Worm (Caenorhabditis elegans): Measurements from ENCODE around the gene ras-2.

ce11 chrIII:4695057-4695456 is 44.8 kb downstream of the ras-2 start, which contains the start of gene T04A8.7:
- no peak for TF ChIP-seq rnt-1 (tag; optimal IDR thresholded peaks at IDR 0.05)
- no peak for TF ChIP-seq che-1 (tag; optimal IDR thresholded peaks at IDR 0.05)
- TF ChIP-seq ceh-48 (tag; optimal IDR thresholded peaks at IDR 0.05): no peak
- TF ChIP-seq ceh-34 (tag; optimal IDR thresholded peaks at IDR 0.05): no peak
- TF ChIP-seq ceh-14 (tag; optimal IDR thresholded peaks at IDR 0.05): no peak
- TF ChIP-seq fkh-6 (tag; optimal IDR thresholded peaks at IDR 0.05): no peak
- TF ChIP-seq pqm-1 (tag; optimal IDR thresholded peaks at IDR 0.05): no peak
- TF ChIP-seq fkh-10 (GFP tag; optimal IDR thresholded peaks at IDR 0.05): no peak
- no peak for TF ChIP-seq pha-4 (tag; optimal IDR thresholded peaks at IDR 0.05)
- TF ChIP-seq ceh-19 (GFP tag; optimal IDR thresholded peaks at IDR 0.05): no peak
- TF ChIP-seq unc-42 (tag; optimal IDR thresholded peaks at IDR 0.05): no peak
- no peak for TF ChIP-seq tbx-7 (tag; optimal IDR thresholded peaks at IDR 0.05)
- no peak for TF ChIP-seq hlh-6 (tag; optimal IDR thresholded peaks at IDR 0.05)

All from whole organism, late embryonic.